Worm (Caenorhabditis elegans): Measurements from ENCODE around the gene T19C4.24.

DNA sequence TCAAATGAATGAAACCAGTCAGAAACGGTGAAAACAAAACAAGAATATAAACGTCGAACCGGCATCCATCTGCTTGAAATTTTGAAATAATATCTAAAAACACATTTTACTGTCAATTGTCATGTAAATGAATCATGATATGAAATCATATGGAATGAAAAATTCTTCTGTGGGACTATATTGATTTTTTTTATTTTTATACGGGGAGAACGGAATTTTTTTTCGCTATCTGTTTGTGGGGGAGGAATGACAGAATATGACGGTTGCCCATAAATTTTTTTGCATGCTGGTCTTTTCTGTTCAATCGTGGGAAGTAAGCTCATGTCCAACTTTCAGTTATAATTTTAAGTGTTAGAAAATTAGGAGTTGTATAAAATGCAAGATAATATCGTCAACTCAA, 2.1 kb downstream of the T19C4.24 start, which contains the start of gene C06H2.7:
- TF ChIP-seq nhr-25 (tag; optimal IDR thresholded peaks at IDR 0.05), result no peak
- no peak for TF ChIP-seq snpc-4 (tag; optimal IDR thresholded peaks at IDR 0.05)
- no peak for TF ChIP-seq F13H6.1 (tag; optimal IDR thresholded peaks at IDR 0.05)
- no peak for TF ChIP-seq lin-13 (GFP tag; optimal IDR thresholded peaks at IDR 0.05)
- TF ChIP-seq fos-1 (tag; optimal IDR thresholded peaks at IDR 0.05), result no peak
- no peak for TF ChIP-seq nhr-237 (tag; optimal IDR thresholded peaks at IDR 0.05)
- no peak for TF ChIP-seq ztf-11 (tag; optimal IDR thresholded peaks at IDR 0.05)

Measured in whole organism, L2 larva.